Fruit fly (Drosophila melanogaster): ENCODE results near the gene CG9016.

The CG9016 gene

DNA sequence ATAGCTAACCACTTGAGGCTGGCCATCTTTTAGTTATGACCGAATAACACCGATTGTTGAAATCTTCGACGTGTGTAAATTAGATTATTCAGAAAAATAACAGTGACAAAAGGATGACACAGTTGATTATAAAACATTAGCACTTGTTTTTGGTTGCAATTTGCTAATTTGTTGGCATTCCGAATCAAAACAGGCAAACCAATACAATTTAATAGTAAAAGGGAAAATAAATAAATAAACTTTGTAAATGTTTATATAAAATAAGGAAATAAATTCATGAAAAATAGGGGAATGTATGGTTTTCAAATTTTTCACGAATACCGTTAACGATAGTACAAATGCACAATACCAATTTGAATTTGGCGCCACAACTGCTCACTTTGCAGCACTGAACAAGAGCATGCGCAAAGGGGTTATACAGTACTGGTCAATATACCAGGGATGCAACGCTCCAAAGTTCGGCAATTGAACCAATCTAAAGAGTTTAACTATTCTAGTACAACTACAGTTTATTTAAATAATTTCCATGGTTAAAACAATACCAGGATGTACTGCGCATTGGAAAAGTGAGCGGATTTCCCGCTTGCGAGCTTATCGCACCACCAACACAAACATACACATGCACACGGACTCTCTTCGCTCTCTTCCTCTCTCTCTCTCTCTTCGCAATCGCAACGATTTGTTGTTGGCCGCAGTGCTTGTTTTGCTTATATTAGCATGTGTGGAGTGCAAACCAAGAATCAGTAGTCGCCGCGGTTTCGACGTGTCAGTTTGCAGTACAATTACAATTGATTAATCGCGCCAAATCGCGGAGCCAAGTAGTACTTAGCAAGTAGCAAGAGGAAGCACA, 20.0 kb upstream of the CG9016 start, which contains the start of the genes Sfp26Ad and Gpdh1:
Sfp26Ad (minus strand) TSS at position 76 of the 850 bp plus-strand sequence.
Gpdh1 (plus strand) TSS at position 415 of the 850 bp plus-strand sequence.
- no peak for TF ChIP-seq Myc (optimal IDR thresholded peaks at IDR 0.05)
- no peak for TF ChIP-seq Sin3A (optimal IDR thresholded peaks at IDR 0.05)
- TF ChIP-seq ttk (optimal IDR thresholded peaks at IDR 0.05) = no peak
- TF ChIP-seq insv (optimal IDR thresholded peaks at IDR 0.05) = no peak
- no peak for TF ChIP-seq h (optimal IDR thresholded peaks at IDR 0.05)
- TF ChIP-seq psq (optimal IDR thresholded peaks at IDR 0.05) = no peak

DNA sequence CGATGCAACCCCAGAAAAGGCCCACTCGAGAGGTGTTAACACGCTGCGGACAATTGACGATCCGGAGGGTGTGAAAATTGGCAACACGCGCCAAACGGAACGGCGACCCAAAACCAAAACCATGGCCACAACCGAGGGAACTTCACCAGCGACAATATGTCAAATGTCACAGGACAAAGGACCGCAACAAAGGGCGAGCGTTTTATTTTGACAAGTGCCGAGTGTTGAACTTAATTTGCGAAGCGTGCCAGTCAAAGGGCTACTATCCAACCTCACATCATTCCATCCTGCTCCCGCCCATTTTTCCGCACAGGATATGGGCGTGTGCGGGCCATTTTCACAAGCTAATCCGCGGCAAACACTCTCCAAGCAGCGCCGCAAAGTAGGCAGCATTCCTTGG, 3.9 kb upstream of the CG9016 start:
- TF ChIP-seq h (optimal IDR thresholded peaks at IDR 0.05) = no peak
- TF ChIP-seq Sin3A (optimal IDR thresholded peaks at IDR 0.05) = no peak
- TF ChIP-seq Myc (optimal IDR thresholded peaks at IDR 0.05) = no peak
- TF ChIP-seq ttk (optimal IDR thresholded peaks at IDR 0.05) = no peak
- TF ChIP-seq insv (optimal IDR thresholded peaks at IDR 0.05) = no peak
- TF ChIP-seq psq (optimal IDR thresholded peaks at IDR 0.05) = no peak

DNA sequence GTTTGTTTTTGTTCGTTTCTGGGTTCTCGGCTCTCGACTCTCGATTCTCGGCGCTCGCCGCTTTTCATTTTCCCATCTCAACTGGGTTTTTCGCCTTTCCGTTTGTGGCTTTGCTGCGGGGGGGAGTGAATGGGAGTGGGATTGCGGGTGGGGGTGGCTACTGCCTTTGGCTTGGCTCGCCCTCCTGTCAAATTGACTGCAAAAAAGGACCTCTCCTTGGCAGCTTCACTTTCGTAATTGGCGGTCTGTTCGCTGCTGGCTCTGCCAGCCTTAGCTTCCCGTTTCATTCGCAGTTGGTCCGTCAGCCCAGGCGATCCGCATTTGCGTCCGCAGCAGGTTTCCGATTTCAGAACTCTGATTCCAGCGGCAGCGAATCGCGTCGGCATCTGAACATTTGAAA, 2.2 kb upstream of the CG9016 start, which contains the start of gene dsf:
dsf (plus strand) TSS at position 301 of the 400 bp plus-strand sequence.
- no peak for TF ChIP-seq psq (optimal IDR thresholded peaks at IDR 0.05)
- TF ChIP-seq h (optimal IDR thresholded peaks at IDR 0.05) = no peak
- no peak for TF ChIP-seq insv (optimal IDR thresholded peaks at IDR 0.05)
- TF ChIP-seq Myc (optimal IDR thresholded peaks at IDR 0.05) = no peak
- TF ChIP-seq ttk (optimal IDR thresholded peaks at IDR 0.05) = no peak
- TF ChIP-seq Sin3A (optimal IDR thresholded peaks at IDR 0.05) = no peak

DNA sequence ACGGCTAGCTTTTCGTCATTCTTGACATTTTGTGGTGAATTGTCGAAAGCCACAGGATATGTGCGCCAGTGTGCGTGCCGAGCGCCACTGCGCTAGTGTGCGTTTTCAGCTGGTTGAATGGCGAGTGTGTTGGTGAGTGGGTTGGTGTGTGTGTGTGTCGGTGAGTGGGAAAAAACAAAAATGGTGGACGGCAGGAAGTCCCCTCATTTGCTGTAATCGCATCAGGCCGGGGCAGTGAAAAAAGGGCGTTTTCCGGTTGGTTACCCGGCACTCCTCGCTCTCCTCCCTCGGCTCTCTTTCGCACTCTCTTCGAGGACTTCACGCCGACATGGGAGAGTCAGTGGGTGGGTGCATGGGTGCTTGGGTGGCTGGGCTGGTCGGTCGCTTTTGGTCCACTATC, 1.7 kb upstream of the CG9016 start:
- TF ChIP-seq ttk (optimal IDR thresholded peaks at IDR 0.05) (no peak), insv (optimal IDR thresholded peaks at IDR 0.05) (no peak)

DNA sequence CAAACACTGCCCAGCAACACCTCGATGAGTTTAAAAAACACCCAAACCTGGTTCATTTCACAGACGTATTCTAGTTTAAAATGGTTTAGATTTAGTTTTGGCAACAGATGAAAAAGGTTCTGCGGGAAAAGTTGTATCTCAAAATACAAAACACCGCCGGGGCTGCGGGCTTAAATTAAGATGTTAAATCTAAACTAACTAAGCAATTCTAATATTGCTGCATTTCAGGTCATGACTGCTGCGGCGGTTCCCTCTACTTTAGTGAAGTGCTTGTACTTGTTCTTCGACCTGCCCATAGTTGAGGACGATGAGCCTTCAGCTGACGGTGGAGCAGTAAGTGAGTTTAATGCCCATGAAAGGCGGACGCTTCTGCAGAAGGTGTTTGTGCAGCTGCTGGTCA, 13.3 kb downstream of the CG9016 start, which contains the start of gene CG14000:
CG14000 (minus strand) TSS at position 101 of the 400 bp plus-strand sequence.
- TF ChIP-seq insv (optimal IDR thresholded peaks at IDR 0.05) (no peak), Sin3A (optimal IDR thresholded peaks at IDR 0.05) (no peak), psq (optimal IDR thresholded peaks at IDR 0.05) (no peak), h (optimal IDR thresholded peaks at IDR 0.05) (no peak), ttk (optimal IDR thresholded peaks at IDR 0.05) (no peak), Myc (optimal IDR thresholded peaks at IDR 0.05) (no peak)

DNA sequence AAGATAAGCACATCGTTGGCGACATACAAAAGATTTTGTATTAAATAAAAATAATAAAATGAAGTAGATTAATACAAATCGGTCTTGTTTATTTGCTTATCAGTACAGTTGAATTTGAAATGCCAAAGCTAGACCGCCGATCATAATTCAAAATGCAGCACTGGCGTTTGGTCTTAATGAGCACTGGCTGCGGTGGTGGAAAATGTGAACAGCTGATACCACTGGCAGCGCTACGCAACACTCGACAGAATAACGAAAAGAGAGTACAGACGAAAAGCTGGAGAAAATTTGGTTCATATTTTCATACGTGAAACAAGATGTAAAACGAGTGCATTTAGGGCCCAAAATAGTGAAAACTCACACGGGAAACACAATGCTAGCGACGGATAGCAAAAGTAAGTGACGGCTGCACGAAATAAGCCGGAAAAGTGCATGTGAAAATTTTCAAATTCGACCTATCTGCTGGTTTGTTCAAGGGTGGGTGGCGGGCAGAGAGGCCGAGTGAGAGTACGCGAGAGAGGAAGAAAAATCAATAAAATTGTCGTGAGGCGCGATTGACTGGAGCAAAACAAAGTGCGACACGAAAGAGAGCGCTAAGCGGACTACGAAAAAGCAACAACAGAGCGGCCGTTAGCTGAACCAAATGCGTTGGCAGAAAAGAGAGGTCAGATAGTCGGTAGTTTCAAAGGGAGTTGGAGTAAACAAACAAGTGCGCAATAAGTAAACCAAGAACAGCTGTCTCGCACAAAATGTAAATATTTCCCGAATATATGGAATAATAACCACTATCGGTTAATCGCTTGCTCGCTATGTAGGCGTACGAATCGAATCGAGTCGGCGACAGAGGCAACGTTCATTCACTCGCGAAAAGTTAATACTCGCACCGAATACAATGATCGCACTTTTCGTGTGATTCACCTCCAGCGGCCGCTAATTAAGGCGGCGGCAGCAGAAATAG, 16.3 kb downstream of the CG9016 start, which contains the start of gene bchs:
bchs (plus strand) TSS at position 277 of the 958 bp plus-strand sequence.
- no peak for TF ChIP-seq h (optimal IDR thresholded peaks at IDR 0.05)
- no peak for TF ChIP-seq Myc (optimal IDR thresholded peaks at IDR 0.05)
- no peak for TF ChIP-seq Sin3A (optimal IDR thresholded peaks at IDR 0.05)
- TF ChIP-seq insv (optimal IDR thresholded peaks at IDR 0.05) = no peak
- no peak for TF ChIP-seq psq (optimal IDR thresholded peaks at IDR 0.05)
- TF ChIP-seq ttk (optimal IDR thresholded peaks at IDR 0.05) = no peak

DNA sequence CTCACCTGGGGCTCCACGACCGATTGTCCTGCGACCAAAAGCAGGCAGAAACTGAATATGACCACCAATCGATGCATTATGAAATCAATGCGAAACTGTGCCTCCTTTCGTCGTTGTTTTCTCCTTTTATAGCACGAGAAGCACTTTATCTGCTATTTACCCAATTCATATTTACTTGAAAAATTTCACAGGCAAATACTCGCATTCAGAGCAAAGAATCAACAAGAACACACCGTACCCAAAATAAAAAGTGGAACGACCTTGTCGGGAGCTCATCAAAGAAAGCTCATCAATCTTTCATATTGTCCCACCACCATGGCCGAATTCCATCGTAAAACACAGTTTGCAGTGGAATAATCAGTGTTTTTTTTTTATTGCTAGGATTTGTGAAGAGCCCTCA, 18.9 kb downstream of the CG9016 start, which contains the start of gene CG9021:
CG9021 (minus strand) TSS at position 105 of the 400 bp plus-strand sequence.
- TF ChIP-seq h (optimal IDR thresholded peaks at IDR 0.05) (no peak), Sin3A (optimal IDR thresholded peaks at IDR 0.05) (no peak), Myc (optimal IDR thresholded peaks at IDR 0.05) (no peak), ttk (optimal IDR thresholded peaks at IDR 0.05) (no peak), insv (optimal IDR thresholded peaks at IDR 0.05) (no peak), psq (optimal IDR thresholded peaks at IDR 0.05) (no peak)

DNA sequence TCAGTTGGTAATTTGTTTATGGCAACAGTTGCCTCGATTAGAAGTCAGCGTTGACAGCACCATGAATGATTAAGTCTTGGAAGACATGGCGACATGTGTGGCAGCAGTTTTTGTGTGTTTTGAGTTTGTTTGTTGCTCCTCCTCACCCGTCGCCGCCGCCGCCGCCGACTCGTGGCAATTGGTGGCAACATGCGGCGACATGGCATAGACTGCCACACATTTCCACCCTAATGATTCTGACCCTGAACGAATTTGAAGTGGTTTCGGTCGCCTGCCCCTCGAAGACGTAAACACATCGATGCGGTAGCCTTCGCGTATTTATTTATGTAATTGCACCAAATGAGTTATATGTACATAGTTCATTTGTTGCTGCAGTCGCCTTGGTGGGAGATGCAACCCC, 20.6 kb downstream of the CG9016 start:
- TF ChIP-seq insv (optimal IDR thresholded peaks at IDR 0.05) = no peak
- no peak for TF ChIP-seq Sin3A (optimal IDR thresholded peaks at IDR 0.05)
- no peak for TF ChIP-seq h (optimal IDR thresholded peaks at IDR 0.05)
- no peak for TF ChIP-seq psq (optimal IDR thresholded peaks at IDR 0.05)
- no peak for TF ChIP-seq ttk (optimal IDR thresholded peaks at IDR 0.05)
- TF ChIP-seq Myc (optimal IDR thresholded peaks at IDR 0.05) = no peak

DNA sequence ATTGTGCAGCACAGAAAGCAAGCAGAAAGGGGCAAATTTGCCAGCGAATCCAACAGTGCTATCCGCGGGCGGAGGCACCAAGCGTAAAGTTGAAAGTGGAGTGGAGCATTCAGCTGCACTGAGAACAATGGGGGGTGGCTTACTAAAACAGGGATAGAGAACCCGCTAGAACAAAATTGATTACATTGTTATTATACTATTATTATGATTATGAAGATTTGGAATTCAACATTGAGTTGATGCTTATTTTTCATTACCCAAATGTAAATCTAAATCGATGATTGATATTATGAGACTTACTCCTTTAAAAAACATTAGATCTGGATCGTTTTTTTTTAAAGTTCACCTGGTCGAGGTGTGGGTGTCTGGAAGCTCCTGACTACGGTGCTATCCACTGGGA, 21.9 kb downstream of the CG9016 start:
- no peak for TF ChIP-seq insv (optimal IDR thresholded peaks at IDR 0.05)
- no peak for TF ChIP-seq psq (optimal IDR thresholded peaks at IDR 0.05)
- no peak for TF ChIP-seq h (optimal IDR thresholded peaks at IDR 0.05)
- no peak for TF ChIP-seq Sin3A (optimal IDR thresholded peaks at IDR 0.05)
- no peak for TF ChIP-seq ttk (optimal IDR thresholded peaks at IDR 0.05)
- no peak for TF ChIP-seq Myc (optimal IDR thresholded peaks at IDR 0.05)

DNA sequence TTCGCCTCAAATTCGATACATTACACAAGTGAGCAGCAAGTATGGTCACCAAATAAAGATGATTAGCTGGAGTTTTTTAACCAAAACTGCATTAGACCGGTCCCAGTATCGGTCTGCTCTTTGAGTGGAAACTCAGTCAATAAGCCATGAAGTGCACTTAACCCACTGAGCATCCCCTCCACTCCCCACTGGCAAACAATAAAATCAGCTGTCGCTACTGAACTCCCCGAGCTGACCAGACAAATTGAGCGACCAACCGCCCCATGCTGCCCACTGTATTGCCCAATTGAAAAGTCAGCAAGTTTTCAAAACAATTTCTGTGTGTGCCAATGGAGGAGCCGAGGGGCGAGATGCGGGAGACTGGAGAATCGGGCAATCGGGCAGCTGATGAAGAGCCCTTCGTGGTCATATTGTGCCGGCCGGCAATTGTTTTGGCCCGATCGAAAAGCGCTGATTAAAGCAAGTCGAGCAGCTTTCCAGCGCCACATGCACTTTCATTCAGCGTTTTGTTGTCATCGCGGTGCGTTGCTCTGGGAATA, 24.2 kb downstream of the CG9016 start:
- TF ChIP-seq ttk (optimal IDR thresholded peaks at IDR 0.05) (no peak), insv (optimal IDR thresholded peaks at IDR 0.05) (no peak), psq (optimal IDR thresholded peaks at IDR 0.05) (no peak), Sin3A (optimal IDR thresholded peaks at IDR 0.05) (no peak), h (optimal IDR thresholded peaks at IDR 0.05) (no peak), Myc (optimal IDR thresholded peaks at IDR 0.05) (no peak)

DNA sequence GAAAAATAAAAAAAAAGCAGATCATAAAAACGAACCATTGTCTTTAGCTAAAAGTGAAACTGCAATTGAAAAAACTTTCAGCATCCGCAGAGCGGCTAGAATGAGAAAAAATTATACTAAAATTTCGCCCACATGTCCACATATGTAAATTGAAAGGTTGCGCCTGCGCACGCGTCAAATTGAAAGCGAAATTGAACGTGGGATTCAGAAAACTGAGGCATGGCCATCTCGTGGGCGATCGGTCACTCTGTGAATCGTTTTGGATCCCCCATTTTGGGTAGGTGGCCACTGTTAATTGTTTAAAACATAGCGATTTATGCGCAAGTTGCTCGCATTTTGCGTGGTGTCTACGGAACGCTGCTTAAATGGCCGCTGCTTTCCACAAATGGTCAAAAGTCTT, 28.9 kb downstream of the CG9016 start:
- TF ChIP-seq Myc (optimal IDR thresholded peaks at IDR 0.05) = no peak
- TF ChIP-seq psq (optimal IDR thresholded peaks at IDR 0.05) = no peak
- TF ChIP-seq Sin3A (optimal IDR thresholded peaks at IDR 0.05) = no peak
- TF ChIP-seq insv (optimal IDR thresholded peaks at IDR 0.05) = no peak
